Worm (Caenorhabditis elegans): ENCODE results near the gene C50F7.3.

DNA sequence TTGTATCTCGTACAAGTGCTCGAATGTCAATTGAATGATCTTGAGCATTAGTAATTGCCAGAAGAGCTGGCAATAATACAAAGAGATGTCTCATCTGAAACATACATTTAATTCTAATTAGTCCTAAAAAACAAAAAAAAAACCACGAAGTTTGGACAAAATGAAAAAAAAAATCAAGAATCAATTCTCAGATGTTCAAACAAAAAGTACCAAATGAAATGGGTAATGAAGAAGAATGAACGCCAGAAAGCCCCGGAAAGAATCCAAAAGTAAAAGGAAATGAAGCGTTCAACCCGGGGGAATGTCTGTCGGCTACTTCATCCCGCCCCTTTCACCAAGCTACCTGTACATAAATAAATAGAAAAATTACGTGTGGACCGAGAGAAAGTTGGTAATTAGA, 14.2 kb upstream of the C50F7.3 start, which contains the start of gene F33D4.6:
- TF ChIP-seq elt-1 (tag; optimal IDR thresholded peaks at IDR 0.05; ENCODE audit: borderline replicate concordance, insufficient read depth): no peak
- no peak for TF ChIP-seq flh-1 (GFP tag; optimal IDR thresholded peaks at IDR 0.05)
- TF ChIP-seq ham-2 (GFP tag; optimal IDR thresholded peaks at IDR 0.05): no peak
- TF ChIP-seq nhr-76 (tag; optimal IDR thresholded peaks at IDR 0.05): no peak
- TF ChIP-seq mab-5 (tag; optimal IDR thresholded peaks at IDR 0.05): no peak
- TF ChIP-seq ces-1 (GFP tag; optimal IDR thresholded peaks at IDR 0.05): no peak
- TF ChIP-seq pha-4 (tag; optimal IDR thresholded peaks at IDR 0.05): no peak

Data from whole organism, mixed stage, embryonic.